Worm (Caenorhabditis elegans): ENCODE data around the gene F14F8.9.
A peak's percentile ranks its signal among the peaks of the same experiment; 100 is the strongest.

F14F8.9 gene

ce11 chrV:16699752-16700259, 31.4 kb upstream of the F14F8.9 start, which contains the start of gene Y70C5C.1:
TSS of gene Y70C5C.1 (plus strand) at chrV:16700209.
- TF ChIP-seq F10B5.3 (tag; optimal IDR thresholded peaks at IDR 0.05) (no peak), snpc-1.2 (GFP tag; IDR thresholded peaks at IDR 0.05) (no peak), madf-9 (GFP tag; conservative IDR thresholded peaks at IDR 0.05) (no peak)

ce11 chrV:16697178-16697577, 28.8 kb upstream of the F14F8.9 start, which contains the start of gene srw-41:
TSS of gene srw-41 (plus strand) at chrV:16697478.
- TF ChIP-seq F49E8.2 (tag; optimal IDR thresholded peaks at IDR 0.05; ENCODE audit: borderline replicate concordance), result no peak
- TF ChIP-seq aha-1 (tag), result peak; percentile 23

- TF ChIP-seq nhr-42 (GFP tag; IDR thresholded peaks at IDR 0.05) (no peak), aha-1 (tag) (peak; percentile 71), tra-1 (GFP tag; IDR thresholded peaks at IDR 0.05) (no peak)
Observed at ce11 chrV:16695499-16695898, 27.1 kb upstream of the F14F8.9 start.

ce11 chrV:16694538-16694937, 26.2 kb upstream of the F14F8.9 start, which contains the start of gene srz-101:
TSS of gene srz-101 (plus strand) at chrV:16694838.
- TF ChIP-seq zfp-2 (tag; optimal IDR thresholded peaks at IDR 0.05), result no peak

- no peak for TF ChIP-seq lin-38 (GFP tag; IDR thresholded peaks at IDR 0.05)
Observed at ce11 chrV:16693732-16694131, 25.4 kb upstream of the F14F8.9 start, which contains the start of gene srw-42. TSS of gene srw-42 (minus strand) at chrV:16693832.

ce11 chrV:16692988-16693387, 24.6 kb upstream of the F14F8.9 start:
- TF ChIP-seq ceh-62 (tag; optimal IDR thresholded peaks at IDR 0.05), result no peak
- no peak for TF ChIP-seq hlh-30 (tag; optimal IDR thresholded peaks at IDR 0.05; ENCODE audit: insufficient read depth)
- no peak for TF ChIP-seq zip-2 (tag; optimal IDR thresholded peaks at IDR 0.05)
- TF ChIP-seq arid-1 (GFP tag; conservative IDR thresholded peaks at IDR 0.05), result no peak
- peak; percentile 92 for TF ChIP-seq set-16 (GFP tag; IDR thresholded peaks at IDR 0.05)
- TF ChIP-seq nhr-41 (GFP tag; IDR thresholded peaks at IDR 0.05), result no peak

ce11 chrV:16687227-16687626, 18.9 kb upstream of the F14F8.9 start, which contains the start of gene srz-102:
TSS of gene srz-102 (plus strand) at chrV:16687527.
- TF ChIP-seq dmd-8 (GFP tag; IDR thresholded peaks at IDR 0.05), result no peak
- no peak for TF ChIP-seq php-3 (GFP tag; IDR thresholded peaks at IDR 0.05)

ce11 chrV:16685725-16686124, 17.4 kb upstream of the F14F8.9 start, which contains the start of gene srw-43:
TSS of gene srw-43 (plus strand) at chrV:16686025.
- TF ChIP-seq ZK546.5 (tag; optimal IDR thresholded peaks at IDR 0.05) (no peak), nhr-42 (GFP tag; IDR thresholded peaks at IDR 0.05) (no peak), ceh-28 (tag; optimal IDR thresholded peaks at IDR 0.05) (no peak), dmd-9 (GFP tag; IDR thresholded peaks at IDR 0.05) (no peak), ces-1 (GFP tag; optimal IDR thresholded peaks at IDR 0.05) (no peak), ama-1 (optimal IDR thresholded peaks at IDR 0.05) (no peak), Y5F2A.4 (GFP tag; optimal IDR thresholded peaks at IDR 0.05) (no peak), lsy-2 (tag; optimal IDR thresholded peaks at IDR 0.05) (no peak)

ce11 chrV:16683359-16683758, 15.0 kb upstream of the F14F8.9 start:
- TF ChIP-seq aha-1 (tag), result peak; percentile 91
- TF ChIP-seq egl-27 (tag; optimal IDR thresholded peaks at IDR 0.05), result no peak
- no peak for TF ChIP-seq ces-1 (GFP tag; optimal IDR thresholded peaks at IDR 0.05)

All from whole organism, L4 larva.